Worm (Caenorhabditis elegans) whole organism, L4 larva: Measurements from ENCODE around the gene cyp-43A1.

Experiments
- F10B5.3 ChIP-seq: sonication (generic microtip); optimal IDR thresholded peaks from 2 replicates; lab custom pipeline; 2016; ENCODE audit warnings: mild to moderate bottlenecking, missing genetic modification characterization, missing compliant biosample characterization
- T26A8.4 ChIP-seq: fragments of 200-800 bp; sonication (Bioruptor generic); IDR thresholded peaks from 2 replicates; pipeline ENCODE4 v1.3.6; 2022; ENCODE audit warnings: missing genetic modification characterization, missing compliant biosample characterization
- arid-1 ChIP-seq: fragments of 200-800 bp; sonication (Bioruptor generic); conservative IDR thresholded peaks from 2 replicates; pipeline ENCODE4 v1.3.6; 2022; ENCODE audit warnings: missing genetic modification reagents, missing genetic modification characterization, missing compliant biosample characterization
- daf-8 ChIP-seq: fragments of 200-800 bp; sonication (Bioruptor generic); IDR thresholded peaks from 2 replicates; pipeline ENCODE4 v1.3.6; 2022; ENCODE audit warnings: missing genetic modification characterization, missing compliant biosample characterization
- lin-39 ChIP-seq: fragments of 150-350 bp; optimal IDR thresholded peaks from 2 replicates; lab custom pipeline; 2014; ENCODE audit warnings: missing biosample characterization, missing genetic modification reagents, missing genetic modification characterization
- madf-5 ChIP-seq, 2 experiments: fragments of 200-800 bp; sonication (Bioruptor generic); IDR thresholded peaks; 2 replicates each; pipeline ENCODE4 v1.3.6; 2022; ENCODE audit warnings: missing compliant biosample characterization in 2 of 2, missing genetic modification characterization in 2 of 2
- nhr-10 ChIP-seq: fragments of 150-350 bp; optimal IDR thresholded peaks from 2 replicates; lab custom pipeline; 2014; ENCODE audit warnings: missing biosample characterization, missing genetic modification characterization
- nhr-11 ChIP-seq: fragments of 150-350 bp; optimal IDR thresholded peaks from 2 replicates; lab custom pipeline; 2014; ENCODE audit warnings: missing biosample characterization, missing genetic modification characterization
- nhr-42 ChIP-seq: fragments of 200-800 bp; sonication (Bioruptor generic); IDR thresholded peaks from 2 replicates; pipeline ENCODE4 v1.3.6; 2022; ENCODE audit warnings: missing genetic modification characterization, missing compliant biosample characterization
- nhr-48 ChIP-seq: sonication (generic microtip); optimal IDR thresholded peaks from 2 replicates; lab custom pipeline; 2016; ENCODE audit warnings: mild to moderate bottlenecking, missing genetic modification characterization, missing compliant biosample characterization
- pha-4 ChIP-seq, 2 experiments: fragments of 150-350 bp in 1 of 2; fragments of 200-800 bp in 1 of 2; sonication (Bioruptor generic) in 1 of 2; IDR thresholded peaks in 1 of 2; optimal IDR thresholded peaks in 1 of 2; 2 replicates each; pipeline versions ENCODE4 v1.3.6 to Lab custom; 2014 to 2022; ENCODE audit warnings: missing genetic modification characterization in 2 of 2, missing genetic modification reagents in 2 of 2, missing biosample characterization in 1 of 2, missing compliant biosample characterization in 1 of 2
- pqm-1 ChIP-seq: sonication (generic microtip); optimal IDR thresholded peaks from 2 replicates; lab custom pipeline; 2017; ENCODE audit warnings: missing biosample characterization, missing genetic modification characterization
- snpc-4 ChIP-seq: fragments of 150-350 bp; optimal IDR thresholded peaks from 2 replicates; lab custom pipeline; 2014; ENCODE audit warnings: missing biosample characterization, missing genetic modification characterization

- TF ChIP-seq pha-4 (GFP tag; IDR thresholded peaks at IDR 0.05; lab: Robert Waterston, UW) (no peak), pha-4 (tag; optimal IDR thresholded peaks at IDR 0.05; lab: Kevin White, UChicago) (no peak), snpc-4 (tag; lab: Kevin White, UChicago) (no peak), nhr-11 (no peak), nhr-10 (tag; lab: Kevin White, UChicago) (no peak), nhr-42 (no peak), F10B5.3 (no peak), lin-39 (no peak), daf-8 (GFP tag; lab: Robert Waterston, UW) (no peak), madf-5 (GFP tag; IDR thresholded peaks at IDR 0.05; lab: Robert Waterston, UW) (no peak), pqm-1 (tag; lab: Kevin White, UChicago) (no peak), arid-1 (no peak), nhr-48 (no peak), T26A8.4 (GFP tag; lab: Robert Waterston, UW) (no peak)
Measured at ce11 chrX:5710637-5711036, 3.7 kb upstream of the cyp-43A1 start, which contains the start of gene cat-1.
